Fruit fly (Drosophila melanogaster): Measurements from ENCODE around the gene Xrcc2.
A peak's percentile ranks its signal among the peaks of the same experiment; 100 is the strongest.

Gene Xrcc2

DNA sequence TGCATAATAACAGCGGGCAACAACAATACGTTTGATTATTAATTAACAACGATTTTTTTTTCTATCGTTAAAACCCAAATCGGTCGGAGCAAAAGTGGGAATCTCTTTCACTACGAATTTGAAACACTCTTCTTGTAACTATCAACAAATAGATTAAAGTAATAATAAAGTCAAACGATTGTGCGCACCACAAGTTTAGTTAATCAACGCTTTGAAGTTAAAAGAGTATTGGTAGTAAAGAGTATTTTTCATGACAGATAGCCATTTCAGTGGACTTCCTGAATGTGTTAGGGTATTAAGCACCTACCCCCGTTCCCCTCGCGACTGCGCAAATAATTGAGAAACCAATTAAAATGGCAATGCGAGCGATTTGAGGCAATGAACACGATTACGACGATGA is 46.9 kb downstream of the Xrcc2 start (continued):
- TF ChIP-seq sc (optimal IDR thresholded peaks at IDR 0.05) (no peak), sc (GFP tag; optimal IDR thresholded peaks at IDR 0.05) (peak; percentile 22), CG3847 (GFP tag; IDR thresholded peaks at IDR 0.05) (peak; percentile 87), CG7745 (tag; optimal IDR thresholded peaks at IDR 0.05) (no peak), CG15479 (GFP tag; optimal IDR thresholded peaks at IDR 0.05) (no peak), CG12942 (GFP tag; optimal IDR thresholded peaks at IDR 0.05) (peak; percentile 51), CG10654 (GFP tag; optimal IDR thresholded peaks at IDR 0.05) (peak; percentile 58), CG10979 (tag; optimal IDR thresholded peaks at IDR 0.05) (peak; percentile 60), Dek (tag; optimal IDR thresholded peaks at IDR 0.05) (peak; percentile 68)

DNA sequence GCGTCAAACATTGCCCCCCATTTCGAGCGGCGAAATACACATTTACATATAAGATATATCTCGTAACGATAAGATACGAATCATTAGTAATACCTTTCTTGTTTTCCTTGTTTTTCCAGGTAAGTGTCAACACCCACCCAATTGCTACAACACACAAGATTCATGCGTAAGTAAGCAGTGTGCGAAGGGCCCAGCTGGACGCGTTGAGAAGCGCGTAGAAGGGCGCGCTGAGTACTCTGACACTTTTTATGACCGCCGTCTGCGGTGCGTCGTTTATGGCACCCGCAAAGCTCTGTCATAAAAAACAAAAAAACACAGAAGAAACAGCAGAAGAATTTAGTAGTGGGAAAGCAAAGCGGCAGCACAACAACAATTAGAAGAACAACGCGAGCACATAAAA is 47.8 kb downstream of the Xrcc2 start:
- TF ChIP-seq CG8944 (GFP tag; optimal IDR thresholded peaks at IDR 0.05) = no peak
- TF ChIP-seq ci (GFP tag; IDR thresholded peaks at IDR 0.05) = 0 out of 3 replicates have a peak, but pooled peaks have one; percentile 23
- no peak for TF ChIP-seq salm (tag; optimal IDR thresholded peaks at IDR 0.05)
- no peak for TF ChIP-seq kni (GFP tag; optimal IDR thresholded peaks at IDR 0.05)
- TF ChIP-seq lmd (GFP tag; IDR thresholded peaks at IDR 0.05) = no peak
- no peak for TF ChIP-seq CG1792 (GFP tag; optimal IDR thresholded peaks at IDR 0.05)
- TF ChIP-seq CG17829 (tag; optimal IDR thresholded peaks at IDR 0.05) = peak; percentile 99
- TF ChIP-seq cas (GFP tag; IDR thresholded peaks at IDR 0.05) = no peak
- TF ChIP-seq wor (GFP tag; IDR thresholded peaks at IDR 0.05) = no peak
- TF ChIP-seq Taf1 (GFP tag; IDR thresholded peaks at IDR 0.05) = no peak
- TF ChIP-seq Abd-B (GFP tag; optimal IDR thresholded peaks at IDR 0.05) = peak; percentile 50
- TF ChIP-seq hbn (GFP tag; IDR thresholded peaks at IDR 0.05; ENCODE audit: partially characterized antibody) = no peak
- TF ChIP-seq gsb (GFP tag; IDR thresholded peaks at IDR 0.05) = no peak
- TF ChIP-seq CG11504 (tag; optimal IDR thresholded peaks at IDR 0.05) = peak; percentile 1
- no peak for TF ChIP-seq CG11085 (GFP tag; IDR thresholded peaks at IDR 0.05)
- TF ChIP-seq odd (GFP tag; optimal IDR thresholded peaks at IDR 0.05) = no peak
- TF ChIP-seq sd (tag; optimal IDR thresholded peaks at IDR 0.05) = peak; percentile 32
- no peak for TF ChIP-seq gfzf (GFP tag; optimal IDR thresholded peaks at IDR 0.05)
- peak; percentile 47 for TF ChIP-seq sens (GFP tag)
- TF ChIP-seq Hand (GFP tag; optimal IDR thresholded peaks at IDR 0.05) = no peak
- peak; percentile 20 for TF ChIP-seq CG2678 (tag; optimal IDR thresholded peaks at IDR 0.05)
- TF ChIP-seq CG10543 (GFP tag; optimal IDR thresholded peaks at IDR 0.05) = peak; percentile 10
- peak in 1 of 2 experiments; percentile 36 for TF ChIP-seq Pdp1 (GFP tag; optimal IDR thresholded peaks at IDR 0.05)
- TF ChIP-seq sqz (GFP tag; optimal IDR thresholded peaks at IDR 0.05) = peak; percentile 19
- TF ChIP-seq Med (GFP tag) = peak; percentile 66
- peak; percentile 31 for TF ChIP-seq run (tag; optimal IDR thresholded peaks at IDR 0.05)
- no peak for TF ChIP-seq pb (GFP tag; optimal IDR thresholded peaks at IDR 0.05)
- TF ChIP-seq Xrp1 (GFP tag; IDR thresholded peaks at IDR 0.05) = no peak
- 0 out of 3 replicates have a peak, but pooled peaks have one; percentile 42 for TF ChIP-seq ken (GFP tag; IDR thresholded peaks at IDR 0.05)
- no peak for TF ChIP-seq Aef1 (GFP tag; IDR thresholded peaks at IDR 0.05)
- TF ChIP-seq CG15011 (GFP tag; optimal IDR thresholded peaks at IDR 0.05) = no peak
- no peak for TF ChIP-seq CG1602 (GFP tag; optimal IDR thresholded peaks at IDR 0.05)
- TF ChIP-seq Eip74EF (GFP tag; optimal IDR thresholded peaks at IDR 0.05) = no peak
- no peak for TF ChIP-seq lab (GFP tag; optimal IDR thresholded peaks at IDR 0.05)
- no peak for TF ChIP-seq HmgD (GFP tag; optimal IDR thresholded peaks at IDR 0.05)
- no peak for TF ChIP-seq CkIIα-i1 (GFP tag; IDR thresholded peaks at IDR 0.05)
- peak; percentile 7 for TF ChIP-seq nerfin-1 (tag; optimal IDR thresholded peaks at IDR 0.05)
- 0 out of 3 replicates have a peak, but pooled peaks have one; percentile 15 for TF ChIP-seq sr (GFP tag; IDR thresholded peaks at IDR 0.05)
- TF ChIP-seq Lhr (GFP tag; optimal IDR thresholded peaks at IDR 0.05) = no peak
- TF ChIP-seq HLH3B (GFP tag; IDR thresholded peaks at IDR 0.05) = no peak
- TF ChIP-seq CG11696 (GFP tag; IDR thresholded peaks at IDR 0.05) = no peak

Measured in whole organism, embryonic.